Worm (Caenorhabditis elegans): ENCODE measurements around the gene Y39G8C.2.
A peak's percentile ranks its signal among the peaks of the same experiment; 100 is the strongest.

Gene Y39G8C.2

ce11 chrII:14074825-14075224, 22.6 kb downstream of the Y39G8C.2 start:
- TF ChIP-seq swsn-7 (tag; optimal IDR thresholded peaks at IDR 0.05) = no peak
- TF ChIP-seq nhr-20 (tag; optimal IDR thresholded peaks at IDR 0.05) = no peak
- TF ChIP-seq Y116A8C.19 (tag; optimal IDR thresholded peaks at IDR 0.05; ENCODE audit: borderline replicate concordance) = no peak
- TF ChIP-seq fos-1 (tag; optimal IDR thresholded peaks at IDR 0.05) = no peak
- TF ChIP-seq hlh-17 (GFP tag; optimal IDR thresholded peaks at IDR 0.05; ENCODE audit: borderline replicate concordance) = no peak
- TF ChIP-seq efl-3 (GFP tag; optimal IDR thresholded peaks at IDR 0.05) = no peak
- no peak for TF ChIP-seq nhr-77 (tag; optimal IDR thresholded peaks at IDR 0.05)

DNA sequence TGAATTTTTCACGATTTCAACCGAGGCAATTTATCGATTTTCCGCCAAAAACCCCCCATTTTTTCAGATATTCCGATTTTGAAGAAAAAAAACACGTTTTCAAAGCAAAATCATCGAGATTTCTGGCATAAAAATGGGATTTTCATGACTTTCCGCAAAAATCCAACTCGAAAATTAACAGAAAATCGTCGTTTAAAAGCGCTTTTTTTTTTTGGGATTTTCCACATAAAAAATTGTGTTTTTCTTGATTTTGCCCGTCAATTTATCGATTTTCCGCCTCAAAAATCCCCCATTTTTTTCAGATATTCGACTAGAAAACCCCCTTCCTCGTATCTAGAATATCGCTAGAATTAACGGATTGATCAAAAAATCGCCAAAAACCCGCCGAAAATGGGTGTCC, 28.8 kb downstream of the Y39G8C.2 start, which contains the start of gene xrn-1:
Gene xrn-1, plus strand, starts transcription at position 301 of the 400 bp plus-strand sequence.
- no peak for TF ChIP-seq tlp-1 (tag; optimal IDR thresholded peaks at IDR 0.05)
- TF ChIP-seq sptf-1 (tag; optimal IDR thresholded peaks at IDR 0.05) = no peak
- no peak for TF ChIP-seq fkh-8 (tag; optimal IDR thresholded peaks at IDR 0.05)
- no peak for TF ChIP-seq sox-4 (tag; optimal IDR thresholded peaks at IDR 0.05)
- TF ChIP-seq nhr-19 (GFP tag; conservative IDR thresholded peaks at IDR 0.05) = no peak
- TF ChIP-seq C04F5.9 (tag; optimal IDR thresholded peaks at IDR 0.05) = no peak
- TF ChIP-seq pqm-1 (tag; optimal IDR thresholded peaks at IDR 0.05) = no peak
- no peak for TF ChIP-seq ama-1 (optimal IDR thresholded peaks at IDR 0.05)
- TF ChIP-seq elt-2 (tag; optimal IDR thresholded peaks at IDR 0.05) = no peak
- TF ChIP-seq fkh-10 (GFP tag; optimal IDR thresholded peaks at IDR 0.05) = no peak
- no peak for TF ChIP-seq nhr-84 (tag; optimal IDR thresholded peaks at IDR 0.05)
- no peak for TF ChIP-seq nhr-11 (tag; optimal IDR thresholded peaks at IDR 0.05)
- TF ChIP-seq egl-13 (tag; optimal IDR thresholded peaks at IDR 0.05) = no peak
- TF ChIP-seq lin-13 (GFP tag; optimal IDR thresholded peaks at IDR 0.05) = no peak
- no peak for TF ChIP-seq hpl-2 (GFP tag; optimal IDR thresholded peaks at IDR 0.05)
- TF ChIP-seq lin-39 (tag; optimal IDR thresholded peaks at IDR 0.05) = no peak
- TF ChIP-seq egl-27 (tag; optimal IDR thresholded peaks at IDR 0.05) = no peak

ce11 chrII:14065486-14065885, 31.9 kb downstream of the Y39G8C.2 start:
- TF ChIP-seq efl-1 (optimal IDR thresholded peaks at IDR 0.05) (no peak), efl-1 (GFP tag; optimal IDR thresholded peaks at IDR 0.05 in 1 of 2) (peak in 1 of 2 experiments; percentile 10), nhr-77 (tag; optimal IDR thresholded peaks at IDR 0.05) (no peak)

DNA sequence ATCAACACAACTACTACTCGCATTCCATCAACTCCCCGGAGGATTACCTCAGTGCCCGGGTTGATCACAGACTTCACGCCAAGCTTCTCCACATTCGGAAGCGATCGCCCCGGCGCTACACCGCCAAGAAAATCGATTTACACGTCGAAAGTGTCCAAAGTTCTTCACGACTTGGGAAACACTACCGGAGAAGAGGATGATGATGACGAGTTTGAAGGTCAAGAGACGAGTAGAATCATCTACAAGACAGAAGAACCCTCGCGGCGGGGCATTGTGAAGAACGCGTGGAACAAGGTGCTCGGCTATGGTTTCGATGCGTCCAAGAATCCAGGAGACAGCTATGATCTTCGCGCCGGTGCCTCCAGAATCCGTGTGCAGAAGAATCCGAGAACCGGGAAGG, 33.4 kb downstream of the Y39G8C.2 start:
- TF ChIP-seq fkh-10 (GFP tag; optimal IDR thresholded peaks at IDR 0.05) = no peak
- TF ChIP-seq efl-1 (optimal IDR thresholded peaks at IDR 0.05) = no peak
- TF ChIP-seq efl-1 (GFP tag; optimal IDR thresholded peaks at IDR 0.05 in 1 of 2) = peak in 1 of 2 experiments; percentile 91
- TF ChIP-seq hlh-4 (tag; optimal IDR thresholded peaks at IDR 0.05) = no peak
- no peak for TF ChIP-seq lin-13 (GFP tag; optimal IDR thresholded peaks at IDR 0.05)
- no peak for TF ChIP-seq nhr-47 (tag; optimal IDR thresholded peaks at IDR 0.05)
- TF ChIP-seq nhr-84 (tag; optimal IDR thresholded peaks at IDR 0.05) = no peak

DNA sequence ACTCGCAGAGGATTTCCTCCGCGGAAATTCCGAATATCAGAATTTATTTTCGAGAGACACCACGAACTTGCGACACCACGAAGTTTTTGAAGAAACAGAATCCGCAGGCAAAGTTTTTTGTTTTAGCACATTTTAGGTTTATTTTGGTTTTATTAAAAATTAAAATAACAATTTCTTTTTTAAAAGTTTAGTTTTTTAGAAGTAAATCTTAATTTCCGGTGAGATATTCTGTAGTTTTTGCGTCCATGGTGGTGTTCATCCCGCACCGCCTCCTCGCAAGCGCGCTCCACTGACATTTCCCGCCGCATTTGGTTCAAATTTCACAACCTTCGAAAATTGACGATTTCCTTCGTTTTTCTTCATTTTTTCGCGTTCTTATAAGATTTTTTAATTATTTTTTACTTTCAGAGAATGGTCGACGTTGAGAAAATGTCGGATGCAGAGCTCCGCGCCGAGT, 34.3 kb downstream of the Y39G8C.2 start, which contains the start of gene lem-2:
Gene lem-2, plus strand, starts transcription at position 407 of the 457 bp plus-strand sequence.
- TF ChIP-seq skn-1 (tag; optimal IDR thresholded peaks at IDR 0.05) = peak; percentile 51
- no peak for TF ChIP-seq lin-39 (tag; optimal IDR thresholded peaks at IDR 0.05)
- peak; percentile 87 for TF ChIP-seq nhr-77 (tag; optimal IDR thresholded peaks at IDR 0.05)
- TF ChIP-seq ceh-88 (GFP tag; IDR thresholded peaks at IDR 0.05) = peak; percentile 89
- TF ChIP-seq tbx-2 (tag; optimal IDR thresholded peaks at IDR 0.05) = peak; percentile 85
- TF ChIP-seq hlh-17 (GFP tag; optimal IDR thresholded peaks at IDR 0.05; ENCODE audit: borderline replicate concordance) = no peak
- no peak for TF ChIP-seq zip-4 (GFP tag; optimal IDR thresholded peaks at IDR 0.05)
- peak; percentile 64 for TF ChIP-seq mep-1 (tag; optimal IDR thresholded peaks at IDR 0.05)
- peak; percentile 35 for TF ChIP-seq snpc-4 (tag; optimal IDR thresholded peaks at IDR 0.05)
- peak; percentile 48 for TF ChIP-seq unc-130 (tag; optimal IDR thresholded peaks at IDR 0.05)
- no peak for TF ChIP-seq sup-37 (GFP tag; optimal IDR thresholded peaks at IDR 0.05)
- TF ChIP-seq efl-3 (GFP tag; optimal IDR thresholded peaks at IDR 0.05) = no peak
- TF ChIP-seq nhr-19 (GFP tag; conservative IDR thresholded peaks at IDR 0.05) = peak; percentile 71
- no peak for TF ChIP-seq unc-30 (tag; optimal IDR thresholded peaks at IDR 0.05)
- peak; percentile 66 to 81 for TF ChIP-seq lsy-2 (tag; optimal IDR thresholded peaks at IDR 0.05)
- TF ChIP-seq elt-3 (tag; optimal IDR thresholded peaks at IDR 0.05) = peak in 1 of 6 experiments; percentile 40
- no peak for TF ChIP-seq tlp-1 (tag; optimal IDR thresholded peaks at IDR 0.05)
- TF ChIP-seq mdl-1 (tag; optimal IDR thresholded peaks at IDR 0.05) = peak in 1 of 2 experiments; percentile 7
- peak; percentile 87 for TF ChIP-seq isw-1 (GFP tag; IDR thresholded peaks at IDR 0.05)
- peak; percentile 87 for TF ChIP-seq snu-23 (GFP tag; optimal IDR thresholded peaks at IDR 0.05)
- TF ChIP-seq nhr-237 (tag; optimal IDR thresholded peaks at IDR 0.05) = peak; percentile 2
- peak; percentile 92 for TF ChIP-seq lin-14 (GFP tag; optimal IDR thresholded peaks at IDR 0.05)
- TF ChIP-seq jun-1 (tag; optimal IDR thresholded peaks at IDR 0.05) = peak; percentile 42
- TF ChIP-seq ceh-8 (GFP tag; optimal IDR thresholded peaks at IDR 0.05) = peak; percentile 52
